Worm (Caenorhabditis elegans): ENCODE results near the gene vamp-7.

Gene vamp-7

ce11 chrIV:2601988-2602861 is 5.6 kb upstream of the vamp-7 start (continued):
- TF ChIP-seq mes-2 (tag; optimal IDR thresholded peaks at IDR 0.05; ENCODE audit: poor library complexity, severe bottlenecking) = peak; percentile 90
- TF ChIP-seq ZK337.2 (GFP tag; IDR thresholded peaks at IDR 0.05) = peak; percentile 65; the same call in 1 of the 2 replicates
- TF ChIP-seq fos-1 (tag; optimal IDR thresholded peaks at IDR 0.05) = peak; percentile 46
- TF ChIP-seq egl-43 (GFP tag; IDR thresholded peaks at IDR 0.05) = peak; percentile 82
- TF ChIP-seq lin-15B (tag; optimal IDR thresholded peaks at IDR 0.05) = no peak
- no peak for TF ChIP-seq daf-19 (GFP tag; conservative IDR thresholded peaks at IDR 0.05)
- no peak for TF ChIP-seq ZK546.5 (tag; optimal IDR thresholded peaks at IDR 0.05)
- TF ChIP-seq zfp-3 (GFP tag; conservative IDR thresholded peaks at IDR 0.05) = peak; percentile 99
- TF ChIP-seq lin-13 (GFP tag; optimal IDR thresholded peaks at IDR 0.05) = peak; percentile 84
- no peak for TF ChIP-seq zip-11 (GFP tag; IDR thresholded peaks at IDR 0.05)
- no peak for TF ChIP-seq F10B5.3 (tag; optimal IDR thresholded peaks at IDR 0.05)
- peak; percentile 24 for TF ChIP-seq vab-7 (GFP tag; IDR thresholded peaks at IDR 0.05)
- TF ChIP-seq ama-1 (optimal IDR thresholded peaks at IDR 0.05) = peak; percentile 86
- TF ChIP-seq D1046.2 (GFP tag; IDR thresholded peaks at IDR 0.05) = peak; percentile 84
- no peak for TF ChIP-seq attf-4 (tag; optimal IDR thresholded peaks at IDR 0.05)
- TF ChIP-seq nhr-25 (tag; optimal IDR thresholded peaks at IDR 0.05; ENCODE audit: borderline replicate concordance, insufficient read depth) = peak; percentile 79
- peak; percentile 97 for TF ChIP-seq mep-1 (tag; optimal IDR thresholded peaks at IDR 0.05)
- TF ChIP-seq zfp-2 (tag; optimal IDR thresholded peaks at IDR 0.05) = peak; percentile 24
- peak; percentile 47 to 54; a peak in 1 of 4 replicates for TF ChIP-seq madf-5 (GFP tag; IDR thresholded peaks at IDR 0.05)
- TF ChIP-seq Y105C5A.15 (GFP tag; IDR thresholded peaks at IDR 0.05) = peak; percentile 77
- no peak for TF ChIP-seq ztf-11 (tag; optimal IDR thresholded peaks at IDR 0.05)
- TF ChIP-seq lim-7 (GFP tag; IDR thresholded peaks at IDR 0.05) = peak; percentile 60; the same call in 1 of the 2 replicates
- no peak for TF ChIP-seq lir-3 (tag; optimal IDR thresholded peaks at IDR 0.05)
- peak; percentile 93 for TF ChIP-seq madf-9 (GFP tag; conservative IDR thresholded peaks at IDR 0.05)
- TF ChIP-seq pha-4 (GFP tag; IDR thresholded peaks at IDR 0.05) = peak; percentile 93
- TF ChIP-seq pha-4 (tag; optimal IDR thresholded peaks at IDR 0.05) = peak; percentile 94
- TF ChIP-seq ceh-32 (tag; optimal IDR thresholded peaks at IDR 0.05; ENCODE audit: poor library complexity) = no peak
- TF ChIP-seq hlh-30 (tag; optimal IDR thresholded peaks at IDR 0.05; ENCODE audit: insufficient read depth) = peak; percentile 100
- TF ChIP-seq Y48G9A.11 (GFP tag; IDR thresholded peaks at IDR 0.05) = peak; percentile 51
- TF ChIP-seq tag-97 (GFP tag; IDR thresholded peaks at IDR 0.05) = no peak
- no peak for TF ChIP-seq nhr-237 (tag; optimal IDR thresholded peaks at IDR 0.05)
- peak; percentile 99 for TF ChIP-seq dmd-6 (GFP tag; IDR thresholded peaks at IDR 0.05)
- TF ChIP-seq nhr-77 (tag; optimal IDR thresholded peaks at IDR 0.05) = peak; percentile 98
- TF ChIP-seq spr-3 (GFP tag; optimal IDR thresholded peaks at IDR 0.05) = peak; percentile 75
- peak; percentile 62 for TF ChIP-seq F37D6.2 (tag; optimal IDR thresholded peaks at IDR 0.05)
- TF ChIP-seq dmd-8 (GFP tag; IDR thresholded peaks at IDR 0.05) = no peak
- peak; percentile 86 for TF ChIP-seq set-16 (GFP tag; IDR thresholded peaks at IDR 0.05)
- no peak for TF ChIP-seq unc-39 (tag; optimal IDR thresholded peaks at IDR 0.05)
- peak; percentile 93 for TF ChIP-seq saeg-2 (GFP tag; IDR thresholded peaks at IDR 0.05)
- peak; percentile 86 for TF ChIP-seq nhr-76 (tag; optimal IDR thresholded peaks at IDR 0.05)
- TF ChIP-seq F49E8.2 (tag; optimal IDR thresholded peaks at IDR 0.05; ENCODE audit: borderline replicate concordance) = no peak
- 0 out of 2 replicates have a peak, but pooled peaks have one; percentile 17 for TF ChIP-seq F44E2.7 (GFP tag; IDR thresholded peaks at IDR 0.05)
- TF ChIP-seq daf-8 (GFP tag; IDR thresholded peaks at IDR 0.05) = no peak
- TF ChIP-seq php-3 (GFP tag; IDR thresholded peaks at IDR 0.05) = peak; percentile 94
- peak; percentile 84 for TF ChIP-seq lin-38 (GFP tag; IDR thresholded peaks at IDR 0.05)
- TF ChIP-seq rbr-2 (tag; optimal IDR thresholded peaks at IDR 0.05) = peak; percentile 86
- TF ChIP-seq daf-12 (tag; optimal IDR thresholded peaks at IDR 0.05) = no peak
- TF ChIP-seq T26A8.4 (GFP tag; IDR thresholded peaks at IDR 0.05) = peak; percentile 96
- peak; percentile 40 for TF ChIP-seq Y5F2A.4 (GFP tag; optimal IDR thresholded peaks at IDR 0.05)
- peak; percentile 98 for TF ChIP-seq nhr-11 (tag; optimal IDR thresholded peaks at IDR 0.05)

All from whole organism, L4 larva.